Worm (Caenorhabditis elegans): ENCODE data around the gene tbc-9.

Gene tbc-9

DNA sequence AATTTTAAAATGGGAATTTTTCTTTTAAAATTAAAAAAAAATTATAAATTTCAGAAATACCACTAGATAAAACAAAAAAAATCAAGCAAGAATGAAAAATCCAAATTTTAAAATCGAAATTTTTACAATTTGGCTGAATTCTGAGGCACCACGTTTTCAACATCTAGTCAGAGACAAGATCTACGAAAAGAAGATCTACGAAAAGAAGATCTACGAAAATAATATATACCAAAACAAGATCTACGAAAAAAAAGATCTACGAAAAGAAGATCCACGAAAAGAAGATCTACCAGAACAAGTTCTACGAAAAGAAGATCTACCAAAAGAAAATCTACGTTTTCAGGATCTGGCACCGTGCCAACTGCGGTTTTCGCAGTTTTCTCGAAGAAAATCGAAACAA is 15.6 kb downstream of the tbc-9 start:
- TF ChIP-seq ZK546.5 (tag; optimal IDR thresholded peaks at IDR 0.05) (no peak), pqm-1 (tag; optimal IDR thresholded peaks at IDR 0.05) (no peak), pha-4 (tag; optimal IDR thresholded peaks at IDR 0.05) (no peak)

DNA sequence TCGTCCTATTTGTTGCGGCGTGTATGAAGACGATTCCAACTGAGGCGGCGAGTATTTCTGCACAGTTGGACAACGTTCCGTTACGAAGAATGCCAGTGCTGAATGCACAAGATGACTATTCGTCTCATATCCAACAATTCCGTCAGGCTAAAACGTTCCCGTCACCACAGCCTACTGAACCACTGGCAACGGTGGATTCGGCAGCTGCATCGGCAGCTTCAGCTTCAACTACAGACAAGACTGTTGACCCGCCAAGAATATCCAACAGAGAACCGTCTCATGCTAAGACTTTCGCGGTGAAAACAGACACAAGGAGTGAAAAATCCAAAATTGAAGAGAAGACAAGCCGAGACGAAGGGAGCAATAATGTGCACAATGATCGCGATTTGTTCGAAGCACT is 19.1 kb downstream of the tbc-9 start:
- TF ChIP-seq fkh-2 (tag; optimal IDR thresholded peaks at IDR 0.05) (no peak), ceh-82 (tag; optimal IDR thresholded peaks at IDR 0.05) (no peak), ztf-11 (tag; optimal IDR thresholded peaks at IDR 0.05) (no peak), mml-1 (tag; optimal IDR thresholded peaks at IDR 0.05) (no peak), nhr-28 (tag; optimal IDR thresholded peaks at IDR 0.05) (no peak), aly-2 (tag; optimal IDR thresholded peaks at IDR 0.05) (no peak), lin-39 (tag; optimal IDR thresholded peaks at IDR 0.05) (no peak), unc-62 (GFP tag; optimal IDR thresholded peaks at IDR 0.05) (no peak)

ce11 chrIV:13482469-13482868 is 20.2 kb downstream of the tbc-9 start, which contains the start of gene Y38H8A.1:
TSS of gene Y38H8A.1 (plus strand) at chrIV:13482769.
- TF ChIP-seq nhr-76 (tag; optimal IDR thresholded peaks at IDR 0.05) = no peak
- TF ChIP-seq skn-1 (tag; optimal IDR thresholded peaks at IDR 0.05) = no peak
- no peak for TF ChIP-seq zag-1 (tag; optimal IDR thresholded peaks at IDR 0.05)
- no peak for TF ChIP-seq nhr-28 (tag; optimal IDR thresholded peaks at IDR 0.05)
- TF ChIP-seq eor-1 (tag; optimal IDR thresholded peaks at IDR 0.05) = no peak
- no peak for TF ChIP-seq elt-1 (tag; optimal IDR thresholded peaks at IDR 0.05)
- TF ChIP-seq nhr-12 (tag; optimal IDR thresholded peaks at IDR 0.05) = no peak
- TF ChIP-seq aly-2 (tag; optimal IDR thresholded peaks at IDR 0.05) = no peak

DNA sequence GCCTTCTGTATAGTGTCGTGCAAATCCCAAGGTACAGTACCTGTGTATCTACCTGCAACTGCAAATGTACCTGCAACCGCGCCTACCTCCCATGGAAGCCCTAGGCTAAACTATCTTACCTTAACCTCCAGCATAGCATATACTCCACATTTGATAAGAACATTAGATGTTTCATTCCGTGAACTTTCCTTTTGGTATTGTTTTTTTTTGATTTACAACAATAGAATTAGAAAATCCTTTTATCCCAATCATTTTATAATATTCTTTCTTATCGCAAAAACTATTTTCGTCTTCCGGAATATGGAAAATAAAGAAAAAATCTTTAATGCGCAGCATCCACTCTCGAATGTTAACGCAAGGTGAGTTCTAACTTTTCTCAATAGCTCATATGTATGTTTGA is 28.5 kb downstream of the tbc-9 start, which contains the start of gene Y38H8A.2:
Y38H8A.2 (plus strand) TSS at position 301 of the 400 bp plus-strand sequence.
- TF ChIP-seq fkh-2 (tag; optimal IDR thresholded peaks at IDR 0.05) = no peak
- no peak for TF ChIP-seq ceh-28 (tag; optimal IDR thresholded peaks at IDR 0.05)
- TF ChIP-seq nhr-28 (tag; optimal IDR thresholded peaks at IDR 0.05) = no peak
- no peak for TF ChIP-seq sea-2 (GFP tag; optimal IDR thresholded peaks at IDR 0.05)
- TF ChIP-seq daf-12 (tag; optimal IDR thresholded peaks at IDR 0.05) = no peak
- TF ChIP-seq nhr-43 (tag; optimal IDR thresholded peaks at IDR 0.05; ENCODE audit: poor library complexity, severe bottlenecking) = no peak
- no peak for TF ChIP-seq nhr-12 (tag; optimal IDR thresholded peaks at IDR 0.05)
- no peak for TF ChIP-seq elt-1 (tag; optimal IDR thresholded peaks at IDR 0.05)

DNA sequence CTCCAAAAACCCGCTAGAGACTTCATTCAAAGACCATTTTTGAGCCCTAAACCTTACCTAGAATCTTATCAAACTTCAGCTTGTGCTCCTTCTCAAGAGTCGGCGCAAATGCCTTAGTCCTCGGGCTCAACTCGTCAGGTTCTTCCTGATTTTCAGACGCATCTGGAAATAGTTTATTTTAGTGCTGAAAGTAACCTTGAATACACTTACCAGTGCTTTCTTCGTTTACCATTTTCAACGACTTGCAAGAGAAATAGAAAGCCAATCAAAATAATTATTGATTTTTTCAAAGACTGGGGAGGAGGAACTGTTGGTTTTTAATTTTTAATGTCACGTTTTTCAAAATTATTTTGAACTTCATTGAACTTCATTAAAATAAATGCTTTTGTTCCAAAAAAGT is 30.6 kb downstream of the tbc-9 start, which contains the start of the genes ttbk-8.1 and Y38H8A.4:
ttbk-8.1 (plus strand) TSS at position 301 of the 400 bp plus-strand sequence.
Y38H8A.4 (minus strand) TSS at position 366 of the 400 bp plus-strand sequence.
- TF ChIP-seq nhr-25 (tag; optimal IDR thresholded peaks at IDR 0.05) (no peak), nfya-1 (tag; optimal IDR thresholded peaks at IDR 0.05; ENCODE audit: insufficient read depth) (no peak), sea-2 (GFP tag; optimal IDR thresholded peaks at IDR 0.05) (no peak), hmg-11 (tag; optimal IDR thresholded peaks at IDR 0.05) (no peak), ceh-28 (tag; optimal IDR thresholded peaks at IDR 0.05) (no peak), nhr-11 (tag; optimal IDR thresholded peaks at IDR 0.05) (no peak), nhr-77 (tag; optimal IDR thresholded peaks at IDR 0.05) (no peak), lsy-12 (tag; optimal IDR thresholded peaks at IDR 0.05) (no peak), mml-1 (tag; optimal IDR thresholded peaks at IDR 0.05) (no peak), jun-1 (tag; optimal IDR thresholded peaks at IDR 0.05) (no peak), mdl-1 (tag; optimal IDR thresholded peaks at IDR 0.05) (no peak), aly-2 (tag; optimal IDR thresholded peaks at IDR 0.05) (no peak), unc-62 (GFP tag; optimal IDR thresholded peaks at IDR 0.05) (no peak), ceh-82 (tag; optimal IDR thresholded peaks at IDR 0.05) (no peak), ceh-9 (tag; optimal IDR thresholded peaks at IDR 0.05) (no peak), pha-4 (tag; optimal IDR thresholded peaks at IDR 0.05) (no peak), tbx-2 (tag; optimal IDR thresholded peaks at IDR 0.05) (no peak), ztf-4 (tag; optimal IDR thresholded peaks at IDR 0.05) (no peak), daf-12 (tag; optimal IDR thresholded peaks at IDR 0.05) (no peak)

- no peak for TF ChIP-seq tbx-2 (tag; optimal IDR thresholded peaks at IDR 0.05)
- no peak for TF ChIP-seq jun-1 (tag; optimal IDR thresholded peaks at IDR 0.05)
- no peak for TF ChIP-seq mml-1 (tag; optimal IDR thresholded peaks at IDR 0.05)
- TF ChIP-seq pqm-1 (tag; optimal IDR thresholded peaks at IDR 0.05) = no peak
- no peak for TF ChIP-seq ama-1 (optimal IDR thresholded peaks at IDR 0.05)
- TF ChIP-seq zag-1 (tag; optimal IDR thresholded peaks at IDR 0.05) = no peak
- no peak for TF ChIP-seq snpc-4 (tag; optimal IDR thresholded peaks at IDR 0.05)
- TF ChIP-seq nhr-25 (tag; optimal IDR thresholded peaks at IDR 0.05) = no peak
- TF ChIP-seq ceh-82 (tag; optimal IDR thresholded peaks at IDR 0.05) = no peak
- TF ChIP-seq lsy-12 (tag; optimal IDR thresholded peaks at IDR 0.05) = no peak
- TF ChIP-seq aly-2 (tag; optimal IDR thresholded peaks at IDR 0.05) = no peak
- TF ChIP-seq ceh-16 (tag; optimal IDR thresholded peaks at IDR 0.05) = no peak
- no peak for TF ChIP-seq ztf-4 (tag; optimal IDR thresholded peaks at IDR 0.05)
- no peak for TF ChIP-seq egl-5 (tag; optimal IDR thresholded peaks at IDR 0.05)
- no peak for TF ChIP-seq fkh-10 (GFP tag; optimal IDR thresholded peaks at IDR 0.05)
- TF ChIP-seq eor-1 (tag; optimal IDR thresholded peaks at IDR 0.05) = no peak
- TF ChIP-seq nhr-76 (tag; optimal IDR thresholded peaks at IDR 0.05) = no peak
These were observed 36.9 kb downstream of the tbc-9 start, which contains the start of gene fezf-1 for ce11 chrIV:13465797-13466196. TSS of gene fezf-1 (plus strand) at chrIV:13466097.
